Worm (Caenorhabditis elegans) whole organism, L4 larva: Measurements from ENCODE around the gene srw-42.

Experiments
- F10B5.3 ChIP-seq: sonication (generic microtip); optimal IDR thresholded peaks from 2 replicates; lab custom pipeline; 2016; ENCODE audit warnings: mild to moderate bottlenecking, missing genetic modification characterization, missing compliant biosample characterization
- R02D3.7 ChIP-seq: fragments of 150-350 bp; sonication (generic microtip); optimal IDR thresholded peaks from 3 replicates; lab custom pipeline; 2014; ENCODE audit warnings: missing biosample characterization, missing genetic modification characterization
- Y5F2A.4 ChIP-seq: fragments of 200-800 bp; sonication (Bioruptor generic); optimal IDR thresholded peaks from 2 replicates; lab custom pipeline; 2018; ENCODE audit warnings: mild to moderate bottlenecking, missing genetic modification characterization, missing compliant biosample characterization
- ZK546.5 ChIP-seq, 2 experiments: sonication (generic microtip); optimal IDR thresholded peaks; 2 replicates each; lab custom pipeline; 2017; ENCODE audit warnings: missing biosample characterization in 2 of 2, missing genetic modification characterization in 2 of 2
- aha-1 ChIP-seq: fragments of 150-350 bp; peaks from one replicate; lab custom pipeline; 2014; ENCODE audit warnings: missing biosample characterization, missing genetic modification characterization
- aly-2 ChIP-seq: sonication (generic microtip); optimal IDR thresholded peaks from 2 replicates; lab custom pipeline; 2018; ENCODE audit warnings: missing biosample characterization, missing genetic modification characterization
- ceh-20 ChIP-seq: fragments of 200-800 bp; sonication (Bioruptor generic); IDR thresholded peaks from 2 replicates; pipeline ENCODE4 v1.3.6; 2022; ENCODE audit warnings: missing genetic modification reagents, missing genetic modification characterization, missing compliant biosample characterization
- ctbp-1 ChIP-seq: fragments of 200-800 bp; sonication (Bioruptor generic); IDR thresholded peaks from 2 replicates; pipeline ENCODE4 v1.3.6; 2022; ENCODE audit warnings: missing genetic modification reagents, missing genetic modification characterization, missing compliant biosample characterization
- dmd-6 ChIP-seq: fragments of 200-800 bp; sonication (Bioruptor generic); IDR thresholded peaks from 2 replicates; pipeline ENCODE4 v1.3.6; 2022; ENCODE audit warnings: missing genetic modification reagents, missing genetic modification characterization, missing compliant biosample characterization
- dmd-8 ChIP-seq: fragments of 200-800 bp; sonication (Bioruptor generic); IDR thresholded peaks from 2 replicates; pipeline ENCODE4 v1.3.6; 2022; ENCODE audit warnings: missing genetic modification characterization, missing compliant biosample characterization
- fkh-10 ChIP-seq: fragments of 150-350 bp; optimal IDR thresholded peaks from 2 replicates; lab custom pipeline; 2014; ENCODE audit warnings: missing biosample characterization, missing genetic modification reagents, missing genetic modification characterization
- gei-8 ChIP-seq: fragments of 200-800 bp; sonication (Bioruptor generic); optimal IDR thresholded peaks from 2 replicates; lab custom pipeline; 2018; ENCODE audit warnings: mild to moderate bottlenecking, missing genetic modification characterization, missing compliant biosample characterization
- hif-1 ChIP-seq, 2 experiments: sonication (generic microtip); optimal IDR thresholded peaks; 2 replicates each; lab custom pipeline; 2016 to 2017; ENCODE audit warnings: missing compliant biosample characterization in 2 of 2, missing genetic modification characterization in 2 of 2, missing genetic modification reagents in 2 of 2, missing genotype in 2 of 2, mild to moderate bottlenecking in 1 of 2
- hlh-30 ChIP-seq: sonication (generic microtip); optimal IDR thresholded peaks from 2 replicates; lab custom pipeline; 2017; ENCODE audit warnings: antibody characterized with exemption, mild to moderate bottlenecking, missing genetic modification characterization, missing compliant biosample characterization; ENCODE audit not compliant: insufficient read depth
- jun-1 ChIP-seq: fragments of 150-350 bp; optimal IDR thresholded peaks from 2 replicates; lab custom pipeline; 2014; ENCODE audit warnings: missing biosample characterization, missing genetic modification reagents, missing genetic modification characterization
- lin-15B ChIP-seq: fragments of 150-350 bp; sonication (generic microtip); optimal IDR thresholded peaks from 3 replicates; lab custom pipeline; 2014; ENCODE audit warnings: missing biosample characterization, missing genetic modification characterization
- lin-29 ChIP-seq: fragments of 200-800 bp; sonication (Bioruptor generic); IDR thresholded peaks from 2 replicates; pipeline ENCODE4 v1.3.6; 2022; ENCODE audit warnings: missing genetic modification reagents, missing genetic modification characterization, missing compliant biosample characterization
- lin-39 ChIP-seq: fragments of 150-350 bp; optimal IDR thresholded peaks from 2 replicates; lab custom pipeline; 2014; ENCODE audit warnings: missing biosample characterization, missing genetic modification reagents, missing genetic modification characterization
- madf-5 ChIP-seq, 2 experiments: fragments of 200-800 bp; sonication (Bioruptor generic); IDR thresholded peaks; 2 replicates each; pipeline ENCODE4 v1.3.6; 2022; ENCODE audit warnings: missing compliant biosample characterization in 2 of 2, missing genetic modification characterization in 2 of 2
- mdl-1 ChIP-seq, 2 experiments: fragments of 150-350 bp in 1 of 2; sonication (generic microtip) in 1 of 2; optimal IDR thresholded peaks; 2 replicates each; lab custom pipeline; 2014 to 2017; ENCODE audit warnings: missing biosample characterization in 2 of 2, missing genetic modification characterization in 2 of 2
- mdt-29 ChIP-seq: fragments of 200-800 bp; sonication (Bioruptor generic); IDR thresholded peaks from 2 replicates; pipeline ENCODE4 v1.3.6; 2022; ENCODE audit warnings: missing genetic modification reagents, missing genetic modification characterization, missing compliant biosample characterization
- mes-2 ChIP-seq: sonication (generic microtip); optimal IDR thresholded peaks from 2 replicates; lab custom pipeline; 2016; ENCODE audit warnings: missing genotype, mild to moderate bottlenecking, missing genetic modification characterization, missing compliant biosample characterization; ENCODE audit not compliant: poor library complexity, severe bottlenecking
- nhr-48 ChIP-seq: sonication (generic microtip); optimal IDR thresholded peaks from 2 replicates; lab custom pipeline; 2016; ENCODE audit warnings: mild to moderate bottlenecking, missing genetic modification characterization, missing compliant biosample characterization
- nhr-6 ChIP-seq: fragments of 150-350 bp; optimal IDR thresholded peaks from 2 replicates; lab custom pipeline; 2014; ENCODE audit warnings: missing biosample characterization, missing genetic modification characterization
- pha-4 ChIP-seq, 2 experiments: fragments of 150-350 bp in 1 of 2; fragments of 200-800 bp in 1 of 2; sonication (Bioruptor generic) in 1 of 2; IDR thresholded peaks in 1 of 2; optimal IDR thresholded peaks in 1 of 2; 2 replicates each; pipeline versions ENCODE4 v1.3.6 to Lab custom; 2014 to 2022; ENCODE audit warnings: missing genetic modification characterization in 2 of 2, missing genetic modification reagents in 2 of 2, missing biosample characterization in 1 of 2, missing compliant biosample characterization in 1 of 2
- php-3 ChIP-seq: fragments of 200-800 bp; sonication (Bioruptor generic); IDR thresholded peaks from 2 replicates; pipeline ENCODE4 v1.3.6; 2022; ENCODE audit warnings: missing genetic modification reagents, missing genetic modification characterization, missing compliant biosample characterization
- pqm-1 ChIP-seq: sonication (generic microtip); optimal IDR thresholded peaks from 2 replicates; lab custom pipeline; 2017; ENCODE audit warnings: missing biosample characterization, missing genetic modification characterization
- sdz-12 ChIP-seq: fragments of 200-800 bp; sonication (Bioruptor generic); optimal IDR thresholded peaks from 2 replicates; lab custom pipeline; 2018; ENCODE audit warnings: mild to moderate bottlenecking, missing genetic modification characterization, missing compliant biosample characterization
- set-16 ChIP-seq: fragments of 200-800 bp; sonication (Bioruptor generic); IDR thresholded peaks from 2 replicates; pipeline ENCODE4 v1.3.6; 2022; ENCODE audit warnings: missing genetic modification reagents, missing genetic modification characterization, missing compliant biosample characterization
- skn-1 ChIP-seq: fragments of 150-350 bp; optimal IDR thresholded peaks from 2 replicates; lab custom pipeline; 2014; ENCODE audit warnings: missing biosample characterization, missing genetic modification characterization
- spr-1 ChIP-seq: sonication (generic microtip); optimal IDR thresholded peaks from 2 replicates; lab custom pipeline; 2016; ENCODE audit warnings: mild to moderate bottlenecking, missing genetic modification characterization, missing compliant biosample characterization
- unc-130 ChIP-seq: sonication (generic microtip); optimal IDR thresholded peaks from 2 replicates; lab custom pipeline; 2016; ENCODE audit warnings: missing genetic modification reagents, missing genetic modification characterization, missing compliant biosample characterization
- unc-62 ChIP-seq, 3 experiments: fragments of 150-350 bp in 1 of 3; sonication (generic microtip); optimal IDR thresholded peaks in 2 of 3; peaks in 1 of 3; 1 replicate in 1 of 3; 2 replicates in 2 of 3; lab custom pipeline; 2014 to 2017; ENCODE audit warnings: missing biosample characterization in 3 of 3, missing genetic modification characterization in 3 of 3, missing genetic modification reagents in 3 of 3, missing genotype in 1 of 3
- zip-11 ChIP-seq: fragments of 200-800 bp; sonication (Bioruptor generic); IDR thresholded peaks from 2 replicates; pipeline ENCODE4 v1.3.6; 2022; ENCODE audit warnings: missing genetic modification characterization, missing compliant biosample characterization
- ztf-7 ChIP-seq: fragments of 150-350 bp; optimal IDR thresholded peaks from 2 replicates; lab custom pipeline; 2014; ENCODE audit warnings: missing biosample characterization, missing genetic modification characterization

Gene srw-42

DNA sequence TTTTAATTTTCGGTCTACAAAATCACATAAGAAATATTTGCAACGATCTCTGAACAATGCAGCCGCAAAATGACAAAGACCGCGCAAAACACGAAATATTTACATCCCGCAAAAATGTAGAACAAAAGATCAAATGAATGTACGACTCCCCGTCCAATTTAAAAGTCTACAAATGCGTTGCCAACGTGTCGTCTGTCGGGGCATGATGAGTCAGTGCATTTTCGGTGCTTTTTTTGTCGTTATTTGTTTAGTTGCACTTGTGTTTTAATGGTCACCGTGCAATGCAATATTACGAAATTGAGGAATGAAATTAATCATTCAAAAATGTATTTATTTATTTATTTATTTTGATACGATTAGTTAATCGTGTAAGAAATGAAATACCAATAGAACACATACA, 30.9 kb upstream of the srw-42 start:
- TF ChIP-seq jun-1, result no peak
- no peak for TF ChIP-seq gei-8 (GFP tag; lab: Kevin White, UChicago)
- TF ChIP-seq sdz-12, result no peak
- no peak for TF ChIP-seq madf-5 (GFP tag; IDR thresholded peaks at IDR 0.05; lab: Robert Waterston, UW)
- TF ChIP-seq dmd-6 (GFP tag; lab: Robert Waterston, UW), result peak; percentile 22; the same call in 1 of the 2 replicates
- no peak for TF ChIP-seq fkh-10 (GFP tag; lab: Kevin White, UChicago)
- TF ChIP-seq mdt-29 (GFP tag; lab: Robert Waterston, UW), result no peak
- TF ChIP-seq nhr-48 (tag; lab: Kevin White, UChicago), result peak; percentile 7
- TF ChIP-seq Y5F2A.4 (GFP tag; lab: Kevin White, UChicago), result no peak
- no peak for TF ChIP-seq spr-1 (tag; lab: Kevin White, UChicago)
- TF ChIP-seq dmd-8 (GFP tag; lab: Robert Waterston, UW), result no peak
- no peak for TF ChIP-seq pha-4 (GFP tag; IDR thresholded peaks at IDR 0.05; lab: Robert Waterston, UW)
- TF ChIP-seq pha-4 (tag; optimal IDR thresholded peaks at IDR 0.05; lab: Kevin White, UChicago), result peak; percentile 81
- no peak for TF ChIP-seq unc-130 (GFP tag; lab: Kevin White, UChicago)
- no peak for TF ChIP-seq pqm-1 (tag; lab: Kevin White, UChicago)

DNA sequence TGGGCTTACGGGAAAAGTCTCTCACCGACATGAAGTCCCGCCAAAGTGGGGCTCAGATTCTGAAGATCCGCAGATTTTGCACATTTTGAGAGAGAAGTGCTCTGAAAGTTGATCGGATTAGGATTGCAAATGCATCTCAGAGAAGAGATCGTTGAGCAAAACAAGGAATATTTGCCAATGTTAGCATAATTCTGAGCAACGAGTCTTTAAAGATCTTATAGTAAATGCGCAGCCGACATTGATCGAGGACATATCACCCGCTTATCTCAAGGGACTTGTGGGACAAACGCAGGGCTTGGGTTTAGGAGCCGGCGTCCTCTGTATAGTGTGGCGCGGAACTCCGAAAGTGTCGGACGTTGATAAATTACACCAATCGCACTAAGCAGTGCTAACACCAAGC, 30.1 kb upstream of the srw-42 start, which contains the start of gene nhr-112:
nhr-112 (minus strand) TSS at position 101 of the 400 bp plus-strand sequence.
- TF ChIP-seq lin-39 (tag; lab: Kevin White, UChicago) (no peak), hlh-30 (tag; lab: Kevin White, UChicago) (no peak), ceh-20 (GFP tag; lab: Robert Waterston, UW) (no peak), unc-62 (GFP tag; optimal IDR thresholded peaks at IDR 0.05 in 1 of 2; lab: Kevin White, UChicago) (peak in 1 of 2 experiments; percentile 90), unc-62 (tag; optimal IDR thresholded peaks at IDR 0.05; lab: Kevin White, UChicago) (no peak)

DNA sequence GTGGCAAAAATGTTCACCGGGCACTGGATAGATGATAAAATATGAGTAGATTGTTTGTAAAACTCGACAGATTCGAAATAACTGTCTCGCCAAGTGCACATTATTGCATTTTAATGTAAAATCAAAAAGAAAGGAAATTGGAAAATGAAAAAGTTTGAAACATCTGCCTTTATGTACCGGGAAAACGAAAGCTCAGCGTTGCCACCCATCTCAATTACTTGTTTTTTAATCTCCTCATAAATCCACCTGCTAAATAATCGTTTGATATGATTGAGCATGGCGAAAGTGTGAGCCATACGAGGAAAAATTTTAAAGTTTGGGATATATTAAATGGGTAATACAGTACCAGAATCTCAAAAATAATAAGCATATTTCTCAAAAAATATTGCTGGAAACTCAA, 22.9 kb upstream of the srw-42 start, which contains the start of gene srh-137:
srh-137 (minus strand) TSS at position 101 of the 400 bp plus-strand sequence.
- TF ChIP-seq mes-2 (tag; lab: Kevin White, UChicago), result no peak
- no peak for TF ChIP-seq set-16
- no peak for TF ChIP-seq ctbp-1 (GFP tag; lab: Robert Waterston, UW)
- TF ChIP-seq mdl-1 (tag; optimal IDR thresholded peaks at IDR 0.05; lab: Kevin White, UChicago), result no peak
- TF ChIP-seq R02D3.7 (tag; lab: Kevin White, UChicago), result no peak
- TF ChIP-seq php-3 (GFP tag; lab: Robert Waterston, UW), result no peak
- TF ChIP-seq ztf-7 (tag; lab: Kevin White, UChicago), result no peak
- no peak for TF ChIP-seq zip-11 (GFP tag; lab: Robert Waterston, UW)
- no peak for TF ChIP-seq lin-29 (GFP tag; lab: Robert Waterston, UW)
- no peak for TF ChIP-seq nhr-6 (tag; lab: Kevin White, UChicago)
- TF ChIP-seq aly-2, result no peak
- no peak for TF ChIP-seq F10B5.3 (tag; lab: Kevin White, UChicago)
- no peak for TF ChIP-seq ZK546.5 (tag; optimal IDR thresholded peaks at IDR 0.05; lab: Kevin White, UChicago)
- TF ChIP-seq lin-15B (tag; lab: Kevin White, UChicago), result no peak

DNA sequence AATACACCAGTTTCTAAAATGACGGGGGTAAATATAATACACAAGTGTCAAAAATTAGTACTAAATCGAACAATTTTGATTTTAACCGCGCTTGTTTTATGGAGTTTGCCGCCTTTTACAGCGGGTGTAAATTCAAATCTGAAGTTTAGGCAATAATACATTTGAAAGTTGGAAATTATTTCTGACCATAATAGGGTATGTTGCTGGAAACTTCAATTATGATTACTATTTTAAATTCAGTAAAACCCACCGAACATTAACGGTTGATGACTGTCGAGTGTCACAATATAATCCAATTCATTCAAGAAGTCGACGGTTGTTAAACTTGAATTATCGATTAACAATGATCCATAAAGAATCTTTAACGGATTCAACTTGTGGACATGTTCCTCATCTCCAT, 20.2 kb upstream of the srw-42 start:
- peak in 1 of 2 experiments; percentile 93 for TF ChIP-seq unc-62 (GFP tag; optimal IDR thresholded peaks at IDR 0.05 in 1 of 2; lab: Kevin White, UChicago)
- TF ChIP-seq unc-62 (tag; optimal IDR thresholded peaks at IDR 0.05; lab: Kevin White, UChicago), result no peak
- no peak for TF ChIP-seq hif-1 (tag; optimal IDR thresholded peaks at IDR 0.05; lab: Kevin White, UChicago)
- TF ChIP-seq aha-1 (tag; lab: Kevin White, UChicago), result peak; percentile 22
- no peak for TF ChIP-seq skn-1 (tag; lab: Kevin White, UChicago)
- no peak for TF ChIP-seq hlh-30 (tag; lab: Kevin White, UChicago)
